Fruit fly (Drosophila melanogaster) whole organism, adult: ENCODE measurements around the gene CG5989.

Experiments used
- CG11617 ChIP-seq: fragments of 200-800 bp; sonication (Bioruptor generic); optimal IDR thresholded peaks from 2 replicates; lab custom pipeline; 2017; ENCODE audit warnings: mild to moderate bottlenecking, missing biosample characterization, missing genetic modification reagents, missing genetic modification characterization
- CG12768 ChIP-seq: fragments of 200-800 bp; sonication (Bioruptor generic); optimal IDR thresholded peaks from 2 replicates; lab custom pipeline; 2017; ENCODE audit warnings: missing biosample characterization, missing genetic modification characterization, mild to moderate bottlenecking, moderate library complexity, missing genetic modification reagents
- CG14711 ChIP-seq: fragments of 200-800 bp; sonication (Bioruptor generic); optimal IDR thresholded peaks from 2 replicates; lab custom pipeline; 2018; ENCODE audit warnings: missing biosample characterization, mild to moderate bottlenecking, missing genetic modification characterization, moderate library complexity
- CG1620 ChIP-seq: fragments of 200-800 bp; sonication (Bioruptor generic); optimal IDR thresholded peaks from 2 replicates; lab custom pipeline; 2016; ENCODE audit warnings: missing biosample characterization, missing genetic modification characterization
- CG33017 ChIP-seq: fragments of 200-800 bp; sonication (Bioruptor generic); optimal IDR thresholded peaks from 2 replicates; lab custom pipeline; 2018; ENCODE audit warnings: missing biosample characterization, mild to moderate bottlenecking, missing genetic modification characterization, moderate library complexity
- CG5204 ChIP-seq: fragments of 200-800 bp; sonication (Bioruptor generic); optimal IDR thresholded peaks from 2 replicates; lab custom pipeline; 2016; ENCODE audit warnings: missing biosample characterization, missing genetic modification characterization
- CG7045 ChIP-seq: fragments of 200-800 bp; sonication (Bioruptor generic); optimal IDR thresholded peaks from 2 replicates; lab custom pipeline; 2017; ENCODE audit warnings: missing biosample characterization, mild to moderate bottlenecking, missing genetic modification characterization
- CG7101 ChIP-seq: fragments of 200-800 bp; sonication (Bioruptor generic); optimal IDR thresholded peaks from 2 replicates; lab custom pipeline; 2018; ENCODE audit warnings: missing biosample characterization, mild to moderate bottlenecking, missing genetic modification characterization, moderate library complexity
- Clk ChIP-seq: fragments of 200-800 bp; sonication (Bioruptor generic); optimal IDR thresholded peaks from 2 replicates; lab custom pipeline; 2017; ENCODE audit warnings: missing biosample characterization, missing genetic modification characterization
- Crg-1 ChIP-seq: fragments of 200-800 bp; sonication (Bioruptor generic); optimal IDR thresholded peaks from 2 replicates; lab custom pipeline; 2016; ENCODE audit warnings: missing biosample characterization, missing genetic modification characterization
- Hr96 ChIP-seq: fragments of 200-800 bp; sonication (Bioruptor generic); optimal IDR thresholded peaks from 2 replicates; lab custom pipeline; 2016; ENCODE audit warnings: missing biosample characterization, missing genetic modification characterization
- Mnt ChIP-seq: fragments of 200-800 bp; sonication (Bioruptor generic); optimal IDR thresholded peaks from 2 replicates; lab custom pipeline; 2016; ENCODE audit warnings: missing biosample characterization, mild to moderate bottlenecking, missing genetic modification characterization
- bab1 ChIP-seq: fragments of 200-800 bp; sonication (Bioruptor generic); optimal IDR thresholded peaks from 3 replicates; lab custom pipeline; 2019; ENCODE audit warnings: missing biosample characterization, mild to moderate bottlenecking, missing genetic modification characterization, moderate library complexity
- cic ChIP-seq: fragments of 200-800 bp; sonication (Bioruptor generic); optimal IDR thresholded peaks from 2 replicates; lab custom pipeline; 2017; ENCODE audit warnings: missing biosample characterization, mild to moderate bottlenecking, missing genetic modification characterization, moderate library complexity
- cnc ChIP-seq, 2 experiments: fragments of >200 bp; optimal IDR thresholded peaks; 2 replicates each; lab custom pipeline; 2017
- kay ChIP-seq: fragments of 200-800 bp; sonication (Bioruptor generic); peaks from one replicate; lab custom pipeline; 2016; ENCODE audit warnings: missing biosample characterization, missing genetic modification characterization, borderline replicate concordance
- ovo ChIP-seq: fragments of 200-800 bp; sonication (Bioruptor generic); optimal IDR thresholded peaks from 2 replicates; lab custom pipeline; 2016; ENCODE audit warnings: missing biosample characterization, missing genetic modification characterization
- pad ChIP-seq: fragments of 200-800 bp; sonication (Bioruptor generic); optimal IDR thresholded peaks from 3 replicates; lab custom pipeline; 2017; ENCODE audit warnings: missing biosample characterization, missing genetic modification characterization, mild to moderate bottlenecking, moderate library complexity, missing genetic modification reagents
- tj ChIP-seq: fragments of 200-800 bp; sonication (Bioruptor generic); optimal IDR thresholded peaks from 3 replicates; lab custom pipeline; 2017; ENCODE audit warnings: missing biosample characterization, mild to moderate bottlenecking, missing genetic modification characterization, moderate library complexity
- toe ChIP-seq: fragments of 200-800 bp; sonication (Bioruptor generic); optimal IDR thresholded peaks from 2 replicates; lab custom pipeline; 2016; ENCODE audit warnings: missing biosample characterization, missing genetic modification characterization

The CG5989 gene

DNA sequence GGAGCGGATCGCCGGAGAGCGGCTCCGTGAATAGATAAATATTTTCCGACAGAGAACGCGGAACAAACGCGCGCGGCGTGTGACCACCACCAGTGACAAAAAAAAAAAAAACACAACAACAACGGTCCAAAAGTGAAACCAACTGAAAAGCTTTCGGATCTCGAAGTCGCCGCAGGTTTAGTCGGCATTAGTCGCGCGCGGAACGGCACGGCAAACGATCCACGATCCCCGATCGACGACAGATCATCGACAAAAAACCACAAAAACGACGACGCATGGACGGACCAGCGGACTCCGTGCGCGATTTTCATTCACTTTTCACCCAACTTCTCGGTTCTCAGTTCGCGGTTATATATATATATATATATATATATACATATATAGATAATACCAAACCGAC, 25.5 kb downstream of the CG5989 start:
- TF ChIP-seq Crg-1, result no peak
- no peak for TF ChIP-seq CG11617 (GFP tag; lab: Kevin White, UChicago)
- peak; percentile 10 for TF ChIP-seq CG12768
- TF ChIP-seq tj (GFP tag; lab: Kevin White, UChicago), result no peak
- TF ChIP-seq Mnt (GFP tag; lab: Kevin White, UChicago), result peak; percentile 22
- peak; percentile 15 for TF ChIP-seq Hr96 (GFP tag; lab: Kevin White, UChicago)
- TF ChIP-seq CG5204 (GFP tag; lab: Kevin White, UChicago), result no peak
- peak; percentile 13 for TF ChIP-seq CG33017 (tag; lab: Kevin White, UChicago)

DNA sequence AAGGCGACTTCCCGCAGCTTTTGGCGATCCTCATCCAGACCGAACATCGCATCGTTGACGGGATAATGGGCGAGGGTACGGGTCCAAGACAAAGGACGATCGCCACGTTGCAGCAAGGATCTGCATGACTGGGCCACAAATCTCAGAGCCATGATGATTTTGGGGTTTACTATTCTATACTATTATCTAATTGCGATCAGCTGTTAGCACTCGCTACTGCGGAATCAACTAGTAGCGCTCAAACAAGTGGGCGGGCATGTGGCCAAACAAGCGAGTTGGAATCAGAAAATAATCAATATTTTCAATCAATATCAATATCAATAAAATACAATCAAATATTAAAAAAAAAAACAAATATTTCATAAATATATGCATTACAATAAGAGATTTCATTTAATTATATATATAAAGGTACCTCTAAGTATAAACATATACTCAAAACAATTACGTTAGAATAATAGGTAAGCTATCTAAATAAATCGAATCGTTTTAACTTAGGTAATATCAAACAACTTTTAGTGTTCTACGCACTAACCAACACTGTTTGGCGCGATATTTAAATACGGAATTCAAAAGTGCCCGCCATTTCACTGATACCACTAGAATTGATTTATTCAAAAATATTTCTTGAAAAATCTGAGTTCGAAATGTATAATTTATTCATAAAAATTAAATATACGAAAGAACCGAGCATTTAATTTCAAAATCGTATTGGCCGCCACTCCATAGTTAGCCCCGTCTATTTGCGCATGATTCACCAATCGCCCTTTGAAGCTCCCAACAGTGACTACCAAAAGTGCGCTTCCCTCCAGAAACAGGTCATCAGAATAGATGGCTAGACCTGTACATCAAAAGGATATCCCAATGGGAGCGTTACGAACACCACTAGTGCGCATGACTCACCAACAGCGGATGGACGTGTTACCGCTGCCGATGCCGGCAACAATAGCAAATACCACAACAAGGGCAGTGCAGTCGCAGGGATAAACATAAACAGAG, 27.8 kb downstream of the CG5989 start, which contains the start of the genes CG6638 and CG43078:
Gene CG6638 (minus strand): TSS at position 235 of the 999 bp plus-strand sequence.
Gene CG43078 (plus strand): TSS at position 965 of the 999 bp plus-strand sequence.
- TF ChIP-seq cic (GFP tag; lab: Kevin White, UChicago), result peak; percentile 1
- peak; percentile 29 for TF ChIP-seq CG12768
- no peak for TF ChIP-seq CG5204 (GFP tag; lab: Kevin White, UChicago)
- TF ChIP-seq CG7045 (GFP tag; lab: Kevin White, UChicago), result peak; percentile 20
- TF ChIP-seq CG11617 (GFP tag; lab: Kevin White, UChicago), result peak; percentile 57
- peak; percentile 37 for TF ChIP-seq CG14711 (tag; lab: Kevin White, UChicago)
- TF ChIP-seq toe (GFP tag; lab: Kevin White, UChicago), result no peak
- peak; percentile 26 for TF ChIP-seq CG7101
- TF ChIP-seq bab1 (GFP tag; lab: Kevin White, UChicago), result no peak
- TF ChIP-seq Clk (GFP tag; lab: Kevin White, UChicago), result no peak
- no peak for TF ChIP-seq CG33017 (tag; lab: Kevin White, UChicago)
- TF ChIP-seq kay, result peak; percentile 70
- peak; percentile 85 for TF ChIP-seq Mnt (GFP tag; lab: Kevin White, UChicago)

DNA sequence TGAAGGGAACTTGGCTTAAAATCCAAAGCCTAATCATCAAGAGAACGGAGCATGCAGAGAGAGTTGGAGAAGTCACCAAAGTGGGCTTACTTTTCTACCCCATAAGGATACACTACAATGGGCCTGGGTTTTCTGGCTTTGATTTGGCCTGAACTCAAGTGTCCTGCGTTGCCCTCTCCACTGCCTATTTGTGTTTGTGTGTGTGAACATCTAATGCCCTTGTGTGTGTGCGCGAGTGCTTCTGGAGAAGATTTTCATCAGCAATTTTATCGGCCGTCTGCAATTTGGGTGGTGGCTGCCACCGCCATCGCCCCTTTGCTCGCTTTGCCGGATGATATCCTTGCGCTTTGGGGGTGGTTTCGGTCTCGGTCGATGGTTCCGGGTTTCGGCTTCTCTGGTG, 43.3 kb downstream of the CG5989 start:
- TF ChIP-seq cnc (optimal IDR thresholded peaks at IDR 0.05; lab: Kevin White, UChicago) (no peak), CG12768 (no peak), CG14711 (tag; lab: Kevin White, UChicago) (no peak)

DNA sequence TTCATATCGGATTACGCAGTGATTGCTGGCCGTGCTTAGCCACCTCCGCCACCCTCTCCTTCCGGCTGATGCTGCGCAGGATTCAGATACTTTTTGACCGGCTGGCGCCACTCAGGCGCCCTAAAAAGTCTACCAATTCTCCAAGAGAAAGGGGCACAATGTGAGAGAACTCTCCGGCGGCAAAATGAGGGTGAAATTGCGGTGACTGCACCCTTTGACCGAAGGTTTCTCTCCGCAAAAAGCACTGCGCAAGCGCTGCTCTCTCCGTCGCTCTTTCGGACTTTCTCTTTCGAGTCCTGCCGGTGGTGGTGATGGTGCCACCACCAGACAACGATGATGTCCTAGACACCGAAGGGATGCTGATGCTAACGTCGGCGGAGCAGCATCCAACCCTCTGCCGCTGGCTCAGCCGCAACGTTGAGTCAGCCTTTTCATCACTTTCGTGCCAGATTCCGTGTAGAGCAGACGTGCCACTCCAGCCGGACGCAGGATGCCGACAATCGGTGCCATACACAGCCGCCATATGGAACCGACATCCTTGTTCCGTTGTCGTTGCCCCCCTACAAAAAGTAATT, 44.1 kb downstream of the CG5989 start:
- TF ChIP-seq tj (GFP tag; lab: Kevin White, UChicago), result no peak
- TF ChIP-seq CG12768, result no peak
- no peak for TF ChIP-seq CG33017 (tag; lab: Kevin White, UChicago)
- no peak for TF ChIP-seq cic (GFP tag; lab: Kevin White, UChicago)
- no peak for TF ChIP-seq CG5204 (GFP tag; lab: Kevin White, UChicago)
- TF ChIP-seq pad (GFP tag; lab: Kevin White, UChicago), result no peak
- no peak for TF ChIP-seq CG1620
- TF ChIP-seq bab1 (GFP tag; lab: Kevin White, UChicago), result no peak

DNA sequence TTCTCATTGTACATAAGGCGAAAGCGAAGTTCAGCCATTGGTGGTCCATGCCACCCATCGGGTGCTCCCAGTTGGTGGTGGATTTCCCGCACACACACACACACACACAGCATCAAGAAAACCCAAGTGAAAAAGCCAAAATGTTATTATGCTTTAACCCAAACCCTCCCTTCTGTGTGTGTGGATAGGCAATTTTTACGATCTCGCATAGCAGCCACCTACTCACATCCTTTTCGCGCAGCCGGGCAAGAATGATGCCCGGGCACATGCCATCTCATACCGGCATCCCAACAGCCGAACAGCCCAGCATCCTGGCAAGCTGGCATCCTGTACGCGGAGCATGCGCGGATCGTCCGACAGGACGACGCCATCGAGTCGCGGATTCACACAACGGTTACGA, 46.9 kb downstream of the CG5989 start:
- TF ChIP-seq cic (GFP tag; lab: Kevin White, UChicago), result no peak
- no peak for TF ChIP-seq CG33017 (tag; lab: Kevin White, UChicago)
- TF ChIP-seq Crg-1, result no peak
- no peak for TF ChIP-seq CG14711 (tag; lab: Kevin White, UChicago)
- no peak for TF ChIP-seq CG7045 (GFP tag; lab: Kevin White, UChicago)
- TF ChIP-seq CG1620, result no peak
- no peak for TF ChIP-seq pad (GFP tag; lab: Kevin White, UChicago)
- TF ChIP-seq CG5204 (GFP tag; lab: Kevin White, UChicago), result no peak
- TF ChIP-seq cnc (optimal IDR thresholded peaks at IDR 0.05; lab: Kevin White, UChicago), result no peak
- no peak for TF ChIP-seq ovo (GFP tag; lab: Kevin White, UChicago)
- TF ChIP-seq Clk (GFP tag; lab: Kevin White, UChicago), result no peak
- no peak for TF ChIP-seq bab1 (GFP tag; lab: Kevin White, UChicago)
- TF ChIP-seq tj (GFP tag; lab: Kevin White, UChicago), result no peak
- no peak for TF ChIP-seq CG11617 (GFP tag; lab: Kevin White, UChicago)
- TF ChIP-seq Mnt (GFP tag; lab: Kevin White, UChicago), result no peak
- no peak for TF ChIP-seq Hr96 (GFP tag; lab: Kevin White, UChicago)

DNA sequence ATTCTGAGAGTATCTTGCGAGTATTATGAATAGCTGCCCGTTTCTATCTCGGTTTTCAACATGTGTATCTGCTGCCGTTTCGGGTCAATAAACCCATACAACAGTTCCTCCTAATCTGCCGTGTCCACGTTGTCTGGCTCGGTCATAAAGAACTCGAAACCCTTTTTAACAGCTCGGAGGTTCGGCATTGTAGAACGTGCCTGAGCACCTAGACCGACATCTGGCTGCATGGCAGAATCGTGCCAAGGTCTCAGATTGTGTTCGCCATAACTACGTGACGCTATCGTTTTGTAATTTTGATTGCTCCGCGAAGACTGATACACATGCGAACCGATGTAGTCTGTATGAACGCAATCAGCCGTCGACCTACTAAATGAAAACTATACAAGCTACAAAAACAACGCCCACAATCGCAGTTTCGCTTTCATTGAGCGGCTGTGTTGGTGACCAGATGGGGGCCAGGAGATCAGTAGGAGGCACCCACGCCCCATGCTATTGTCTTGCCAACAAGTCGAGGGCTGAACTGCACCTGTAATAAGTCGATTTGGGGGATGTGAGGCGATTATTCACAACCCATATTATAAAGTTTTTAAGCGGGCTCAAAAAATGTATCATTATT, 49.8 kb downstream of the CG5989 start:
- no peak for TF ChIP-seq toe (GFP tag; lab: Kevin White, UChicago)
- TF ChIP-seq cic (GFP tag; lab: Kevin White, UChicago), result peak; percentile 22
